Worm (Caenorhabditis elegans): Measurements from ENCODE around the gene F23D12.4.
A peak's percentile ranks its signal among the peaks of the same experiment; 100 is the strongest.

Gene F23D12.4

DNA sequence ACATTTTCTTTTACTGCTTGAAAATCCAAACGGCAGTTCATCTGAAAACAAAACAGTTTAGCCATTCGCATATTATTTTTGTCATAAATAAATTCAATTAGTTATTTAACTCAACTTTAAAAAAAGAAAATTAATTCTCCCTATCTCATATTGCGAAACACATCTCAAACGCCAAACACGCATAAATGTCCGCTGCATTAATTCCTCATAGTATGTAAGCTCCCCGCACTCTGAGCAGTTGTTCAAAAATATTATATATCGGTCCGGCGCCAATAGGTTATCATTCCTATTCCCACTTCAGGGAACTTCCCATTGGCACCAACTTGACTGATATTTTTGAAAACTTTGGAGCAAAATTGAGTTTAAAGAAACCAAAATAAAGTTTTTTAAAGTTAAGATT, 33.4 kb downstream of the F23D12.4 start (continued):
- no peak for TF ChIP-seq F16B12.6 (tag; optimal IDR thresholded peaks at IDR 0.05)
- TF ChIP-seq C04F5.9 (tag; optimal IDR thresholded peaks at IDR 0.05): no peak
- no peak for TF ChIP-seq unc-30 (tag; optimal IDR thresholded peaks at IDR 0.05)
- TF ChIP-seq nhr-71 (tag; optimal IDR thresholded peaks at IDR 0.05): peak; percentile 62
- no peak for TF ChIP-seq hlh-4 (tag; optimal IDR thresholded peaks at IDR 0.05)
- no peak for TF ChIP-seq nhr-76 (tag; optimal IDR thresholded peaks at IDR 0.05)
- peak; percentile 29 for TF ChIP-seq snu-23 (GFP tag; optimal IDR thresholded peaks at IDR 0.05)
- peak; percentile 29 for TF ChIP-seq tbx-2 (tag; optimal IDR thresholded peaks at IDR 0.05)
- no peak for TF ChIP-seq rnt-1 (tag; optimal IDR thresholded peaks at IDR 0.05)
- no peak for TF ChIP-seq ztf-11 (tag; optimal IDR thresholded peaks at IDR 0.05)
- TF ChIP-seq nhr-19 (GFP tag; conservative IDR thresholded peaks at IDR 0.05): peak; percentile 20
- TF ChIP-seq unc-130 (tag; optimal IDR thresholded peaks at IDR 0.05): no peak

DNA sequence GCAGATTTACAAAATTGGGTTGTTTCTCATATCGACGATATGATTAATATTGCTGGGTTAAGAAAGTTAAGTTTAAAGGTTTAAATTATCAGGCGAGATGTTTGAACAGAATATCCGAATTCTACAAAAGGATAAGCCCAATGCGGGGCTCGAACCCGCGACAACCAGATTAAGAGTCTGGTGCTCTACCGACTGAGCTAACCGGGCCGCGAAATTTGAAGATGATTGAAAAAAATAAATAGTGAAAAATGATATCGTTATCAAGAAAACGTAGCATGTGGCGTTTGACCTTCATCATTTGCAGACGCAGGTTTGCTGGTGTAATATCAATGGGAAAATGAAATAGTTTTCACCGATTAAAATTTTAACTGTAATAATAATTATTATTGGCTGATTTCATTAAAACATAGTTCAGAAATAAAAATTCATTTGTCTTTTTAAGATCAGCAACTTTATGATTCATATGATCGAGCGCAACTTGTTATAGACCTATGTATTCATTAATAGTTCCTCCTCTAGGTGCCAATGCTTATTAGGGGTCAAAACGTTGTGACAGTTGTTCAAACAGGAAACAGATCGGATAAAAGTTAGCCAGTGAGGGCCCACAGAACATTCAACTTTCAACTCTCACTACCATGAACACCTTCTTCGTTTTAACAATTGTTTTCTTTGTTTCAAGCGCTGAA, 34.1 kb downstream of the F23D12.4 start, which contains the start of gene M163.11:
M163.11 (plus strand) TSS at position 636 of the 686 bp plus-strand sequence.
- TF ChIP-seq mdl-1 (tag; optimal IDR thresholded peaks at IDR 0.05): peak in 1 of 2 experiments; percentile 5
- peak in 1 of 6 experiments; percentile 12 for TF ChIP-seq elt-3 (tag; optimal IDR thresholded peaks at IDR 0.05)
- TF ChIP-seq nhr-71 (tag; optimal IDR thresholded peaks at IDR 0.05): peak; percentile 63
- peak; percentile 24 for TF ChIP-seq elt-2 (tag; optimal IDR thresholded peaks at IDR 0.05)
- TF ChIP-seq ets-5 (GFP tag; IDR thresholded peaks at IDR 0.05): no peak
- TF ChIP-seq nhr-19 (GFP tag; conservative IDR thresholded peaks at IDR 0.05): peak; percentile 58
- peak; percentile 49 for TF ChIP-seq snpc-4 (tag; optimal IDR thresholded peaks at IDR 0.05)
- no peak for TF ChIP-seq C04F5.9 (tag; optimal IDR thresholded peaks at IDR 0.05)
- TF ChIP-seq lin-35 (GFP tag; optimal IDR thresholded peaks at IDR 0.05): peak in 1 of 2 experiments; percentile 40
- TF ChIP-seq nhr-47 (tag; optimal IDR thresholded peaks at IDR 0.05): peak; percentile 16
- peak; percentile 6 for TF ChIP-seq lin-14 (GFP tag; optimal IDR thresholded peaks at IDR 0.05)
- TF ChIP-seq jun-1 (tag; optimal IDR thresholded peaks at IDR 0.05): no peak
- peak; percentile 54 for TF ChIP-seq nhr-90 (tag; optimal IDR thresholded peaks at IDR 0.05; ENCODE audit: poor library complexity)
- peak; percentile 55 for TF ChIP-seq rnt-1 (tag; optimal IDR thresholded peaks at IDR 0.05)
- TF ChIP-seq grh-1 (GFP tag; IDR thresholded peaks at IDR 0.05): no peak
- TF ChIP-seq snu-23 (GFP tag; optimal IDR thresholded peaks at IDR 0.05): peak; percentile 50
- TF ChIP-seq nhr-20 (tag; optimal IDR thresholded peaks at IDR 0.05): peak; percentile 55

DNA sequence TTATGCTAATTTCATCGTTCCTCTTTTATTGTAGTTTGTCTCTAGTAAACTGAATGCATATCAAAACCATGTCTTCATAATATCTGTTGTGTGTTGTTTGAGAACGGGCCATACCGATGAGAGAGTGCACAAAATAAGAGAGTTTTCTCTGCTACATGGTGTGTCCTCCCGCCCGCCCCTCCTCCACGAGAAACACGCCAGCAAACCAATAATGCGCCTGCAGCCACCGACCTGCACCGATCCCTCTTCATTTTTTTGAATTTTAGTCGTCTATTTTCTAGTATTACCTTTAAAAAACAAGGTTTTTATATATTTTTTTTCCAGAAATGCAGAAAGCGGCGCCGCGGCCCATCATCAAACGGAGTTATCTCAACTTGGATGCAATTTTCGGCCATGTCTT, 35.4 kb downstream of the F23D12.4 start, which contains the start of gene gfi-3:
gfi-3 (plus strand) TSS at position 325 of the 400 bp plus-strand sequence.
- TF ChIP-seq sup-37 (GFP tag; optimal IDR thresholded peaks at IDR 0.05) (peak; percentile 57), zag-1 (tag; optimal IDR thresholded peaks at IDR 0.05) (no peak), grh-1 (GFP tag; IDR thresholded peaks at IDR 0.05) (peak; percentile 84), sox-4 (tag; optimal IDR thresholded peaks at IDR 0.05) (peak; percentile 42), nhr-76 (tag; optimal IDR thresholded peaks at IDR 0.05) (no peak), nhr-85 (tag) (peak; percentile 92), rnt-1 (tag; optimal IDR thresholded peaks at IDR 0.05) (peak; percentile 91), lin-15B (tag; optimal IDR thresholded peaks at IDR 0.05) (peak; percentile 43), lin-39 (tag; optimal IDR thresholded peaks at IDR 0.05) (peak; percentile 85), lin-35 (GFP tag; optimal IDR thresholded peaks at IDR 0.05) (peak; percentile 72 to 86), vab-15 (tag; optimal IDR thresholded peaks at IDR 0.05) (no peak), efl-1 (optimal IDR thresholded peaks at IDR 0.05) (peak; percentile 66 to 74), efl-1 (GFP tag; optimal IDR thresholded peaks at IDR 0.05 in 1 of 2) (peak; percentile 58 to 97), isw-1 (GFP tag; IDR thresholded peaks at IDR 0.05) (peak; percentile 64), elt-3 (tag; optimal IDR thresholded peaks at IDR 0.05) (peak in 3 of 6 experiments; percentile 7 to 74 (median 43)), nhr-12 (tag; optimal IDR thresholded peaks at IDR 0.05) (no peak), lir-3 (tag; optimal IDR thresholded peaks at IDR 0.05; ENCODE audit: poor library complexity) (peak; percentile 44), snu-23 (GFP tag; optimal IDR thresholded peaks at IDR 0.05) (peak; percentile 88), hlh-4 (tag; optimal IDR thresholded peaks at IDR 0.05) (no peak), irx-1 (tag; optimal IDR thresholded peaks at IDR 0.05) (peak; percentile 72), nhr-237 (tag; optimal IDR thresholded peaks at IDR 0.05) (no peak), dpl-1 (GFP tag; optimal IDR thresholded peaks at IDR 0.05) (peak; percentile 68 to 79 (median 74)), fkh-10 (GFP tag; optimal IDR thresholded peaks at IDR 0.05) (peak; percentile 6), F16B12.6 (tag; optimal IDR thresholded peaks at IDR 0.05) (peak; percentile 33), blmp-1 (tag; optimal IDR thresholded peaks at IDR 0.05) (peak; percentile 56), lin-13 (GFP tag; optimal IDR thresholded peaks at IDR 0.05) (peak; percentile 85), swsn-7 (tag; optimal IDR thresholded peaks at IDR 0.05) (peak; percentile 93), nhr-20 (tag; optimal IDR thresholded peaks at IDR 0.05) (peak; percentile 91), lin-14 (GFP tag; optimal IDR thresholded peaks at IDR 0.05) (peak; percentile 94), ceh-8 (GFP tag; optimal IDR thresholded peaks at IDR 0.05) (peak; percentile 7), fos-1 (tag; optimal IDR thresholded peaks at IDR 0.05) (peak; percentile 55), mep-1 (tag; optimal IDR thresholded peaks at IDR 0.05) (peak; percentile 75)
